Fruit fly (Drosophila melanogaster) whole organism, prepupa: ENCODE results near the gene CG32066.

Source experiments
- Blimp-1 ChIP-seq: fragments of 200-800 bp; sonication (Bioruptor generic); optimal IDR thresholded peaks from 3 replicates; lab custom pipeline; 2017; ENCODE audit warnings: missing biosample characterization, missing genetic modification characterization, mild to moderate bottlenecking, moderate library complexity, missing genetic modification reagents
- CG10631 ChIP-seq: fragments of 200-800 bp; sonication (Bioruptor generic); optimal IDR thresholded peaks from 2 replicates; lab custom pipeline; 2016; ENCODE audit warnings: missing biosample characterization, missing genetic modification characterization
- CG11762 ChIP-seq: fragments of 200-800 bp; sonication (Bioruptor generic); optimal IDR thresholded peaks from 3 replicates; lab custom pipeline; 2016; ENCODE audit warnings: missing biosample characterization, missing genetic modification characterization; ENCODE audit not compliant: insufficient read depth
- CG11902 ChIP-seq: fragments of 200-800 bp; sonication (Bioruptor generic); optimal IDR thresholded peaks from 3 replicates; lab custom pipeline; 2016; ENCODE audit warnings: missing biosample characterization, missing genetic modification characterization
- CG1621 ChIP-seq: fragments of 200-800 bp; sonication (Bioruptor generic); optimal IDR thresholded peaks from 3 replicates; lab custom pipeline; 2018; ENCODE audit warnings: missing biosample characterization, mild to moderate bottlenecking, missing genetic modification characterization
- CG3032 ChIP-seq: fragments of 200-800 bp; optimal IDR thresholded peaks from 2 replicates; lab custom pipeline; 2019; ENCODE audit warnings: missing biosample characterization, mild to moderate bottlenecking, missing genetic modification characterization, moderate library complexity
- CG3919 ChIP-seq: fragments of 200-800 bp; sonication (Bioruptor generic); optimal IDR thresholded peaks from 3 replicates; lab custom pipeline; 2016; ENCODE audit warnings: missing biosample characterization, missing genetic modification characterization
- CG4318 ChIP-seq: fragments of 200-800 bp; sonication (Bioruptor generic); optimal IDR thresholded peaks from 3 replicates; lab custom pipeline; 2017; ENCODE audit warnings: missing biosample characterization, mild to moderate bottlenecking, missing genetic modification characterization
- CG6854 ChIP-seq: fragments of 200-800 bp; sonication (Bioruptor generic); optimal IDR thresholded peaks from 2 replicates; lab custom pipeline; 2017; ENCODE audit warnings: missing biosample characterization, mild to moderate bottlenecking, missing genetic modification characterization
- CG8319 ChIP-seq: fragments of 200-800 bp; sonication (Bioruptor generic); optimal IDR thresholded peaks from 3 replicates; lab custom pipeline; 2016; ENCODE audit warnings: missing biosample characterization, missing genetic modification characterization
- CG8632 ChIP-seq: fragments of 200-800 bp; sonication (Bioruptor generic); optimal IDR thresholded peaks from 3 replicates; lab custom pipeline; 2016; ENCODE audit warnings: missing biosample characterization, missing genetic modification characterization
- Eip78C ChIP-seq: fragments of 200-800 bp; sonication (Bioruptor generic); peaks from one replicate; lab custom pipeline; 2016; ENCODE audit warnings: missing biosample characterization, missing genetic modification characterization
- Eip93F ChIP-seq: fragments of 200-800 bp; sonication (Bioruptor generic); optimal IDR thresholded peaks from 2 replicates; lab custom pipeline; 2016; ENCODE audit warnings: missing biosample characterization, mild to moderate bottlenecking, missing genetic modification characterization
- Hr38 ChIP-seq: sonication (Bioruptor generic); optimal IDR thresholded peaks from 2 replicates; lab custom pipeline; 2016; ENCODE audit warnings: missing biosample characterization, missing genetic modification characterization
- Met ChIP-seq: fragments of 200-800 bp; sonication (Bioruptor generic); optimal IDR thresholded peaks from 3 replicates; lab custom pipeline; 2016; ENCODE audit warnings: missing biosample characterization, missing genetic modification characterization
- OdsH ChIP-seq: fragments of 200-800 bp; sonication (Bioruptor generic); optimal IDR thresholded peaks from 3 replicates; lab custom pipeline; 2016; ENCODE audit warnings: missing biosample characterization, missing genetic modification characterization
- Sox102F ChIP-seq: fragments of 200-800 bp; sonication (Bioruptor generic); optimal IDR thresholded peaks from 2 replicates; lab custom pipeline; 2016; ENCODE audit warnings: missing biosample characterization, mild to moderate bottlenecking, missing genetic modification characterization
- Sox14 ChIP-seq: fragments of 200-800 bp; sonication (Bioruptor generic); optimal IDR thresholded peaks from 3 replicates; lab custom pipeline; 2016; ENCODE audit warnings: missing biosample characterization, missing genetic modification characterization
- Sox15 ChIP-seq: fragments of 200-800 bp; sonication (Bioruptor generic); optimal IDR thresholded peaks from 3 replicates; lab custom pipeline; 2016; ENCODE audit warnings: missing biosample characterization, missing genetic modification characterization
- achi ChIP-seq: fragments of 200-800 bp; sonication (Bioruptor generic); optimal IDR thresholded peaks from 3 replicates; lab custom pipeline; 2016; ENCODE audit warnings: missing biosample characterization, missing genetic modification characterization
- acj6 ChIP-seq: fragments of 200-800 bp; sonication (Bioruptor generic); optimal IDR thresholded peaks from 3 replicates; lab custom pipeline; 2016; ENCODE audit warnings: missing biosample characterization, missing genetic modification characterization
- dac ChIP-seq: fragments of 200-800 bp; sonication (Bioruptor generic); optimal IDR thresholded peaks from 2 replicates; lab custom pipeline; 2017; ENCODE audit warnings: missing biosample characterization, mild to moderate bottlenecking, missing genetic modification characterization
- eg ChIP-seq: fragments of 200-800 bp; sonication (Bioruptor generic); IDR thresholded peaks from 3 replicates; pipeline ENCODE4 v1.3.6; 2022; ENCODE audit warnings: missing biosample characterization, missing genetic modification characterization
- fkh ChIP-seq: fragments of 200-800 bp; sonication (Bioruptor generic); optimal IDR thresholded peaks from 3 replicates; lab custom pipeline; 2017; ENCODE audit warnings: missing biosample characterization, mild to moderate bottlenecking, missing genetic modification characterization, moderate library complexity
- lz ChIP-seq: fragments of 200-800 bp; sonication (Bioruptor generic); optimal IDR thresholded peaks from 3 replicates; lab custom pipeline; 2016; ENCODE audit warnings: missing biosample characterization, missing genetic modification characterization
- pdm3 ChIP-seq: fragments of 200-800 bp; sonication (Bioruptor generic); optimal IDR thresholded peaks from 3 replicates; lab custom pipeline; 2016; ENCODE audit warnings: missing biosample characterization, missing genetic modification characterization
- salr ChIP-seq, 2 experiments: fragments of 200-800 bp; sonication (Bioruptor generic); optimal IDR thresholded peaks; 3 replicates each; lab custom pipeline; 2016 to 2018; ENCODE audit warnings: missing biosample characterization in 2 of 2, missing genetic modification characterization in 2 of 2, mild to moderate bottlenecking in 1 of 2
- topi ChIP-seq: fragments of 200-800 bp; sonication (Bioruptor generic); optimal IDR thresholded peaks from 3 replicates; lab custom pipeline; 2016; ENCODE audit warnings: missing biosample characterization, missing genetic modification characterization
- vri ChIP-seq: fragments of 200-800 bp; sonication (Bioruptor generic); optimal IDR thresholded peaks from 3 replicates; lab custom pipeline; 2016; ENCODE audit warnings: missing biosample characterization, mild to moderate bottlenecking, missing genetic modification characterization

CG32066 gene

DNA sequence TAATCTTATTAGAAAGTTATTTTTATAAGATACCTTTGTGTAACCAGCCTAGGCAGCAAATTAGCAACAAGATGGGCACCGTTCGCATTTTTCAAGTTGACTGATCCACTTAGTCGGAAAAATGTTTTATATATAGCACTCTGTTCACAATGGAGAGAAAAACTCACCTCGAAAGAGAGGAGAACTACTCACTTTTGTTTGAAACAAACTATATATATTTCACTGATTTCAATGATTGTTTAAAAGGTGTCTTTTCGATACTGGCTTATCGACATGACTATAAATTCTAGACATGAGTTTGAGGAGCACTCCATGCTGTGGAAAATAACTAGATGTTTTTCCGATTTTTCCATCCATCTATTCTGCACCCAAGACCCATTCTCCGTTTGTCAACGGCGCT lies 37.3 kb downstream of the CG32066 start, which contains the start of gene CG42521:
TSS of gene CG42521 (minus strand) at position 101 of the 400 bp plus-strand sequence.
- TF ChIP-seq Eip93F (GFP tag; lab: Kevin White, UChicago) (no peak), lz (GFP tag; lab: Kevin White, UChicago) (no peak), eg (GFP tag; lab: Robert Waterston, UW) (no peak), Sox15 (GFP tag; lab: Kevin White, UChicago) (no peak), Sox102F (GFP tag; lab: Kevin White, UChicago) (no peak), CG11762 (no peak), CG3919 (GFP tag; lab: Kevin White, UChicago) (no peak), acj6 (GFP tag; lab: Kevin White, UChicago) (no peak), Blimp-1 (GFP tag; lab: Kevin White, UChicago) (no peak), pdm3 (GFP tag; lab: Kevin White, UChicago) (no peak), achi (GFP tag; lab: Kevin White, UChicago) (no peak), Hr38 (GFP tag; lab: Kevin White, UChicago) (no peak), CG6854 (GFP tag; lab: Kevin White, UChicago) (no peak), CG10631 (GFP tag; lab: Kevin White, UChicago) (no peak), dac (no peak), CG3032 (no peak), CG1621 (no peak)

DNA sequence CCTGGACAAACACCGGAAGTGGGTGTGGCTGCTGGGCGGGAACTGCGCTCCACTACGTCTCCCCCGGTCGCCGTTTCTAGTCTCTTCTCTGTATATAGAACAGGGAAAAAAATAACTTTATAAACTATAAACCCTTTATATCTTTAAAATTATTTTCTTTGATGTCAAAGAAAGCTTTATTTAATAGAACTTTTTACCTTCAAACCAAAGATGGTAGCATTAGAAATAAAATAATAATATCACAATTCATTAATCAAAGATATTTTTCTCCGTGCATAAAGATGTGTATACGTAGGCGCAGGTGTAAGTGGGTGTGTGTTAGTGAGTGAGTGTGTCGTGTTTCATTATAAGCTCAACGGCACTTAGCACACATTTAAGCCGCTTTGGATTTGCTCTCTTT lies 61.3 kb downstream of the CG32066 start:
- TF ChIP-seq fkh (GFP tag; lab: Kevin White, UChicago) (no peak), lz (GFP tag; lab: Kevin White, UChicago) (no peak), Sox14 (GFP tag; lab: Kevin White, UChicago) (no peak), CG11902 (GFP tag; lab: Kevin White, UChicago) (no peak), salr (GFP tag; optimal IDR thresholded peaks at IDR 0.05; lab: Kevin White, UChicago) (no peak), Sox15 (GFP tag; lab: Kevin White, UChicago) (no peak), CG8632 (GFP tag; lab: Kevin White, UChicago) (no peak), Met (GFP tag; lab: Kevin White, UChicago) (no peak), CG8319 (GFP tag; lab: Kevin White, UChicago) (no peak), vri (GFP tag; lab: Kevin White, UChicago) (no peak), topi (GFP tag; lab: Kevin White, UChicago) (no peak), CG3032 (no peak), Hr38 (GFP tag; lab: Kevin White, UChicago) (no peak), CG4318 (GFP tag; lab: Kevin White, UChicago) (no peak), eg (GFP tag; lab: Robert Waterston, UW) (no peak), OdsH (no peak), achi (GFP tag; lab: Kevin White, UChicago) (no peak), Eip78C (GFP tag; lab: Kevin White, UChicago) (no peak), pdm3 (GFP tag; lab: Kevin White, UChicago) (no peak), CG1621 (no peak)
